Worm (Caenorhabditis elegans) whole organism, mixed stage, embryonic: ENCODE results near the gene cacn-1.

Experiments
- elt-1 ChIP-seq: sonication (generic microtip); optimal IDR thresholded peaks from 2 replicates; lab custom pipeline; 2017; ENCODE audit warnings: missing genetic modification characterization, mild to moderate bottlenecking, missing compliant biosample characterization, antibody characterized with exemption, moderate library complexity, borderline replicate concordance; ENCODE audit not compliant: insufficient read depth
- lin-13 ChIP-seq: fragments of 150-350 bp; optimal IDR thresholded peaks from 2 replicates; lab custom pipeline; 2014; ENCODE audit warnings: missing biosample characterization, missing genetic modification characterization
- mab-5 ChIP-seq: fragments of 150-350 bp; optimal IDR thresholded peaks from 2 replicates; lab custom pipeline; 2014; ENCODE audit warnings: missing biosample characterization, missing genetic modification characterization
- mep-1 ChIP-seq: fragments of 150-350 bp; optimal IDR thresholded peaks from 2 replicates; lab custom pipeline; 2017; ENCODE audit warnings: missing biosample characterization, missing genetic modification reagents, missing genetic modification characterization, inconsistent platforms
- nhr-12 ChIP-seq: fragments of 150-350 bp; optimal IDR thresholded peaks from 2 replicates; lab custom pipeline; 2014; ENCODE audit warnings: missing biosample characterization, missing genetic modification characterization
- nhr-28 ChIP-seq: fragments of 150-350 bp; optimal IDR thresholded peaks from 2 replicates; lab custom pipeline; 2014; ENCODE audit warnings: missing biosample characterization, missing genetic modification characterization
- pha-4 ChIP-seq: fragments of 150-350 bp; optimal IDR thresholded peaks from 2 replicates; lab custom pipeline; 2018; ENCODE audit warnings: missing biosample characterization, missing genetic modification reagents, missing genetic modification characterization
- snpc-4 ChIP-seq: fragments of 150-350 bp; optimal IDR thresholded peaks from 2 replicates; lab custom pipeline; 2014; ENCODE audit warnings: missing biosample characterization, missing genetic modification characterization
- tbx-8 ChIP-seq: fragments of 200-800 bp; sonication (Bioruptor generic); optimal IDR thresholded peaks from 2 replicates; lab custom pipeline; 2018; ENCODE audit warnings: mild to moderate bottlenecking, missing genetic modification characterization, moderate library complexity, missing compliant biosample characterization
- unc-39 ChIP-seq: fragments of 150-350 bp; optimal IDR thresholded peaks from 2 replicates; lab custom pipeline; 2014; ENCODE audit warnings: missing biosample characterization, missing genetic modification characterization
- unc-62 ChIP-seq: fragments of 150-350 bp; optimal IDR thresholded peaks from 2 replicates; lab custom pipeline; 2014; ENCODE audit warnings: missing biosample characterization, missing genetic modification reagents, missing genetic modification characterization

ce11 chrII:14089796-14090372, 52.1 kb downstream of the cacn-1 start:
- no peak for TF ChIP-seq pha-4 (tag; lab: Kevin White, UChicago)
- no peak for TF ChIP-seq unc-39
- TF ChIP-seq nhr-28 (tag; lab: Kevin White, UChicago): no peak
- TF ChIP-seq unc-62 (GFP tag; lab: Kevin White, UChicago): no peak
- no peak for TF ChIP-seq tbx-8 (GFP tag; lab: Kevin White, UChicago)
- no peak for TF ChIP-seq lin-13 (tag; lab: Kevin White, UChicago)
- TF ChIP-seq mab-5 (tag; lab: Kevin White, UChicago): no peak
- TF ChIP-seq nhr-12 (tag; lab: Kevin White, UChicago): no peak
- no peak for TF ChIP-seq snpc-4 (tag; lab: Kevin White, UChicago)
- TF ChIP-seq elt-1 (tag; lab: Kevin White, UChicago): no peak
- TF ChIP-seq mep-1 (tag; lab: Kevin White, UChicago): no peak
